Worm (Caenorhabditis elegans) whole organism, young adult: Measurements from ENCODE around the gene C13F10.6.

Source experiments
- ets-4 ChIP-seq: fragments of 200-800 bp; sonication (Bioruptor generic); optimal IDR thresholded peaks from 2 replicates; lab custom pipeline; 2018; ENCODE audit warnings: mild to moderate bottlenecking, missing genetic modification characterization, missing compliant biosample characterization
- unc-62 ChIP-seq: fragments of 150-350 bp; optimal IDR thresholded peaks from 2 replicates; lab custom pipeline; 2014; ENCODE audit warnings: missing biosample characterization, missing genetic modification reagents, missing genetic modification characterization

DNA sequence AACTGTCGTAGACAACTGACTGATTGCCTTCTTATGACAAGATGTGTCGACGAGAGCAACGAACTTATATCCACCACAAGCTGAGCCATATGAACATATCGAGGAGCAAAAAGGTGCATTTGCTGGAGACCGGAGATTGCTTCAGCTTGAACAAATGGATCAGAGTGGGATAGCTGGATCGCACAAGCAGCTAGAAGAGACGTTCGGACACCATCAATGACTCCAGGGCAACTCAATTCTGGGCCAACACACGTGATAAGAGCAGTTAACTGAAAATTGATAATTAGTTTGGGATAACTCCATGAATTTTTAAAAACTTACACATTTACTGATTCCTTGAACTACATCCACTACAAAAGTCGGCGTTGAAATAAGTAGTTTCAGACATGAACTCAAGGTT lies 11.8 kb downstream of the C13F10.6 start:
- no peak for TF ChIP-seq ets-4 (GFP tag; lab: Kevin White, UChicago)
- no peak for TF ChIP-seq unc-62 (GFP tag; lab: Kevin White, UChicago)
